Worm (Caenorhabditis elegans) whole organism, early embryonic: ENCODE measurements around the gene F33H12.7.

Source experiments
- aly-1 ChIP-seq: sonication (generic microtip); optimal IDR thresholded peaks from 2 replicates; lab custom pipeline; 2016; ENCODE audit warnings: missing genetic modification characterization, missing compliant biosample characterization
- ama-1 ChIP-seq: fragments of 150-350 bp; optimal IDR thresholded peaks from 2 replicates; lab custom pipeline; 2014
- ceh-13 ChIP-seq: fragments of 200-800 bp; sonication (Bioruptor generic); optimal IDR thresholded peaks from 2 replicates; lab custom pipeline; 2018; ENCODE audit warnings: mild to moderate bottlenecking, missing genetic modification characterization, missing compliant biosample characterization
- ceh-36 ChIP-seq: sonication (generic microtip); optimal IDR thresholded peaks from 2 replicates; lab custom pipeline; 2016; ENCODE audit warnings: missing genetic modification characterization, inconsistent platforms, missing compliant biosample characterization
- flt-1 ChIP-seq: fragments of 200-800 bp; sonication (Bioruptor generic); IDR thresholded peaks from 2 replicates; pipeline ENCODE4 v1.3.6; 2022; ENCODE audit warnings: missing genetic modification characterization, missing compliant biosample characterization
- hmg-4 ChIP-seq: fragments of 200-800 bp; sonication (Bioruptor generic); optimal IDR thresholded peaks from 2 replicates; lab custom pipeline; 2018; ENCODE audit warnings: mild to moderate bottlenecking, missing genetic modification characterization, missing compliant biosample characterization
- pes-1 ChIP-seq: fragments of 200-800 bp; sonication (Bioruptor generic); IDR thresholded peaks from 2 replicates; pipeline ENCODE4 v1.3.6; 2022; ENCODE audit warnings: missing genetic modification reagents, missing genetic modification characterization, missing compliant biosample characterization
- scrt-1 ChIP-seq: fragments of 200-800 bp; sonication (Bioruptor generic); IDR thresholded peaks from 2 replicates; pipeline ENCODE4 v1.3.6; 2022; ENCODE audit warnings: missing genetic modification characterization, missing compliant biosample characterization
- tra-4 ChIP-seq: sonication (generic microtip); optimal IDR thresholded peaks from 2 replicates; lab custom pipeline; 2017; ENCODE audit warnings: missing genetic modification characterization, missing compliant biosample characterization

DNA sequence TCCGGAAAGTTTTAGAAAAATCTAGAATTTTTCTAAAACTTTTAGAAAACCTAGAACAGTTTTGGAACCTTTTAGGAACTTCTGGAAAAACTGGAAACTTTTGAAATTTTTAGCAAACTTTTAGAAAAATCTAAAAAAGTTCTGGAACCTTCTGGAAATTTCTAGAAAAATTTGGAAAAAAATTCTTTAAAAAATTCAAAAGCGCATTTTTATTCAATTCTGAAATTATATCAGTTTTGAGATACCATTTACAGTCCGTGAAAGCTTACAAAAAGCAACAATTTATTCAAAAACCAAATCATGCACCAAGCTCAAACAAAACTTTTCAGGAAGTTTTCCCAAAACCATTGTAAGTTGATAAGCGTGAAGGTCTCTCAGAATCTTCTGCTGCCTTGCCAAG lies 48.5 kb downstream of the F33H12.7 start, which contains the start of gene K02F6.4:
- TF ChIP-seq ceh-13 (GFP tag; lab: Kevin White, UChicago) (no peak), flt-1 (GFP tag; lab: Robert Waterston, UW) (no peak), ama-1 (lab: Kevin White, UChicago) (no peak), hmg-4 (GFP tag; lab: Kevin White, UChicago) (no peak), ceh-36 (no peak), aly-1 (no peak), tra-4 (tag; lab: Kevin White, UChicago) (no peak), pes-1 (GFP tag; lab: Robert Waterston, UW) (no peak), scrt-1 (GFP tag; lab: Robert Waterston, UW) (no peak)
